Worm (Caenorhabditis elegans) whole organism, late embryonic: ENCODE data around the gene ZK899.7.

Source experiments
- F13H6.1 ChIP-seq: sonication (generic microtip); optimal IDR thresholded peaks from 2 replicates; lab custom pipeline; 2016; ENCODE audit warnings: missing genetic modification characterization, missing compliant biosample characterization
- ets-4 ChIP-seq: sonication (generic microtip); optimal IDR thresholded peaks from 2 replicates; lab custom pipeline; 2016; ENCODE audit warnings: missing genetic modification characterization, missing compliant biosample characterization
- fax-1 ChIP-seq: sonication (generic microtip); optimal IDR thresholded peaks from 2 replicates; lab custom pipeline; 2016; ENCODE audit warnings: missing genotype, missing genetic modification characterization, missing compliant biosample characterization
- fkh-10 ChIP-seq: fragments of 150-350 bp; optimal IDR thresholded peaks from 2 replicates; lab custom pipeline; 2014; ENCODE audit warnings: missing biosample characterization, missing genetic modification reagents, missing genetic modification characterization
- pha-2 ChIP-seq: sonication (generic microtip); optimal IDR thresholded peaks from 2 replicates; lab custom pipeline; 2017; ENCODE audit warnings: mild to moderate bottlenecking, missing genetic modification characterization, missing compliant biosample characterization
- unc-3 ChIP-seq, 2 experiments: fragments of 200-800 bp in 1 of 2; sonication (Bioruptor generic) in 1 of 2; sonication (generic microtip) in 1 of 2; conservative IDR thresholded peaks in 1 of 2; optimal IDR thresholded peaks in 1 of 2; 2 replicates each; pipeline versions ENCODE4 v1.3.6 to Lab custom; 2016 to 2022; ENCODE audit warnings: missing compliant biosample characterization in 2 of 2, missing genetic modification characterization in 2 of 2, missing genetic modification reagents in 1 of 2
- unc-86 ChIP-seq: sonication (generic microtip); optimal IDR thresholded peaks from 2 replicates; lab custom pipeline; 2016; ENCODE audit warnings: missing genetic modification characterization, missing compliant biosample characterization

DNA sequence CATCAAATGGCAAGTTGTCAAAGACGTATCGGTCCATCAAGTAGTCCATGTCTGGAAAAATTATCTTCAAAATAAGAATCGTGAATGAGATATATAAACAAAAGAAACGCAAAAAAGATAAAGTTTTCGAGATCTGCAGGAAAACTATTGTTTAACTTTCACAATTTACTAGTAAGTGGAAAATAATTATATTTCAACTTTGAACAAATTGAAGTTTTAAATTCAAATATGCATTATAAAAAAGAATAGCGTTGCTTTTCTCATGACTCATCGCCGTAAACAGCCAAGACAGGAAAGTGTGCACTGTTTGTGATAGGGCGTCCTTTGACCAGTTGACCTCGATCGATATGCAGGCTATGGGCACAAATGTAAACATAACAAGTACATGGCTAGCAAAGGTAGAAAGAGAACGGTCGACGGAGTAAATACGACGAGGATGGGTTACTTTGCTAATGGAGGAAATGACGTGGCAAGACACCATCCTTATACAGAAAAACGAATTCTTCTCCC, 2.8 kb upstream of the ZK899.7 start, which contains the start of gene ZK899.2:
- TF ChIP-seq fkh-10 (GFP tag; lab: Kevin White, UChicago) (no peak), unc-3 (GFP tag; conservative IDR thresholded peaks at IDR 0.05; lab: Robert Waterston, UW) (no peak), unc-3 (tag; optimal IDR thresholded peaks at IDR 0.05; lab: Kevin White, UChicago) (no peak), ets-4 (no peak), fax-1 (tag; lab: Kevin White, UChicago) (no peak), unc-86 (tag; lab: Kevin White, UChicago) (no peak), F13H6.1 (tag; lab: Kevin White, UChicago) (no peak), pha-2 (tag; lab: Kevin White, UChicago) (no peak)
